Worm (Caenorhabditis elegans): ENCODE data around the gene T26E4.9.
"Not testable (repeated sequence)": the region's sequence is repeated elsewhere in the genome, so short reads cannot be mapped to it uniquely, and the experiment has no call there.

The T26E4.9 gene

ce11 chrV:15815962-15816432 is 13.5 kb upstream of the T26E4.9 start, which contains the start of the genes fbxa-69 and F54B8.4:
TSS of gene fbxa-69 (minus strand) at chrV:15815971.
TSS of gene F54B8.4 (plus strand) at chrV:15816382.
- TF ChIP-seq snpc-4 (tag; optimal IDR thresholded peaks at IDR 0.05), result no peak
- peak; percentile 40 for TF ChIP-seq blmp-1 (tag; optimal IDR thresholded peaks at IDR 0.05; ENCODE audit: insufficient read depth)
- TF ChIP-seq sma-9 (GFP tag; optimal IDR thresholded peaks at IDR 0.05), result peak; percentile 22
- no peak for TF ChIP-seq sma-9 (tag; optimal IDR thresholded peaks at IDR 0.05)
- peak; percentile 48 for TF ChIP-seq nhr-129 (tag; optimal IDR thresholded peaks at IDR 0.05)

- TF ChIP-seq R02D3.7 (tag; optimal IDR thresholded peaks at IDR 0.05); unc-39 (tag; optimal IDR thresholded peaks at IDR 0.05); unc-62 (GFP tag; optimal IDR thresholded peaks at IDR 0.05): not testable (repeated sequence)
Measured at ce11 chrV:15811982-15812381, 9.5 kb upstream of the T26E4.9 start, which contains the start of gene nhr-282. TSS of gene nhr-282 (plus strand) at chrV:15812282.

ce11 chrV:15810446-15810845 is 7.9 kb upstream of the T26E4.9 start, which contains the start of gene F54B8.1:
TSS of gene F54B8.1 (plus strand) at chrV:15810746.
- no peak for TF ChIP-seq peb-1 (tag; optimal IDR thresholded peaks at IDR 0.05)
- no peak for TF ChIP-seq nhr-11 (tag; optimal IDR thresholded peaks at IDR 0.05)
- no peak for TF ChIP-seq ztf-4 (tag; optimal IDR thresholded peaks at IDR 0.05)
- no peak for TF ChIP-seq blmp-1 (tag; optimal IDR thresholded peaks at IDR 0.05; ENCODE audit: insufficient read depth)
- TF ChIP-seq nhr-12 (tag; optimal IDR thresholded peaks at IDR 0.05), result no peak
- TF ChIP-seq fos-1 (tag; optimal IDR thresholded peaks at IDR 0.05), result no peak
- TF ChIP-seq F13H6.1 (tag; optimal IDR thresholded peaks at IDR 0.05), result no peak

- TF ChIP-seq unc-39 (tag; optimal IDR thresholded peaks at IDR 0.05), result no peak
- TF ChIP-seq blmp-1 (tag; optimal IDR thresholded peaks at IDR 0.05; ENCODE audit: insufficient read depth), result no peak
- TF ChIP-seq egl-27 (tag; optimal IDR thresholded peaks at IDR 0.05), result no peak
- no peak for TF ChIP-seq peb-1 (tag; optimal IDR thresholded peaks at IDR 0.05)
Measured at ce11 chrV:15809543-15809942, 7.0 kb upstream of the T26E4.9 start, which contains the start of gene srsx-36. TSS of gene srsx-36 (minus strand) at chrV:15809643.

ce11 chrV:15807420-15807819 is 4.9 kb upstream of the T26E4.9 start, which contains the start of gene srsx-38:
TSS of gene srsx-38 (minus strand) at chrV:15807520.
- TF ChIP-seq lin-11, gmeb-1, egl-27 (tag; optimal IDR thresholded peaks at IDR 0.05): not testable (repeated sequence)

- not testable (repeated sequence) for TF ChIP-seq ceh-16, lsy-2, F13H6.1 (tag; optimal IDR thresholded peaks at IDR 0.05)
Measured at ce11 chrV:15803748-15804147, 1.2 kb upstream of the T26E4.9 start, which contains the start of gene T26E4.18. TSS of gene T26E4.18 (minus strand) at chrV:15803848.

ce11 chrV:15803079-15803478 is 556 bp upstream of the T26E4.9 start, which contains the start of gene srd-27:
TSS of gene srd-27 (plus strand) at chrV:15803379.
- not testable (repeated sequence) for TF ChIP-seq blmp-1 (tag; optimal IDR thresholded peaks at IDR 0.05; ENCODE audit: insufficient read depth); Y55F3AM.14 (GFP tag; optimal IDR thresholded peaks at IDR 0.05); nhr-77 (tag; optimal IDR thresholded peaks at IDR 0.05)

- TF ChIP-seq Y55F3AM.14 (GFP tag; optimal IDR thresholded peaks at IDR 0.05), result no peak
Measured at ce11 chrV:15798108-15798507, 4.4 kb downstream of the T26E4.9 start, which contains the start of gene T26E4.10. TSS of gene T26E4.10 (minus strand) at chrV:15798208.

ce11 chrV:15796087-15796486 is 6.4 kb downstream of the T26E4.9 start, which contains the start of gene nhr-223:
TSS of gene nhr-223 (plus strand) at chrV:15796387.
- no peak for TF ChIP-seq mdl-1 (tag; optimal IDR thresholded peaks at IDR 0.05)
- no peak for TF ChIP-seq R02D3.7 (tag; optimal IDR thresholded peaks at IDR 0.05)
- TF ChIP-seq snpc-4 (tag; optimal IDR thresholded peaks at IDR 0.05), result no peak
- TF ChIP-seq elt-3 (tag; optimal IDR thresholded peaks at IDR 0.05), result no peak
- no peak for TF ChIP-seq unc-39 (tag; optimal IDR thresholded peaks at IDR 0.05)
- no peak for TF ChIP-seq C34F6.9 (tag; optimal IDR thresholded peaks at IDR 0.05)
- no peak for TF ChIP-seq lin-11 (tag; optimal IDR thresholded peaks at IDR 0.05)
- TF ChIP-seq nhr-10 (tag; optimal IDR thresholded peaks at IDR 0.05), result no peak
- no peak for TF ChIP-seq lsy-2 (tag; optimal IDR thresholded peaks at IDR 0.05)
- no peak for TF ChIP-seq lin-39 (tag; optimal IDR thresholded peaks at IDR 0.05)
- TF ChIP-seq ztf-1 (GFP tag; conservative IDR thresholded peaks at IDR 0.05), result no peak
